Fruit fly (Drosophila melanogaster): ENCODE data around the gene sens-2.

sens-2 gene

dm6 chr2L:6794956-6795522, 26.7 kb upstream of the sens-2 start (continued):
- TF ChIP-seq zen (tag; optimal IDR thresholded peaks at IDR 0.05) (no peak), sens (GFP tag) (peak; percentile 80), CG7556 (GFP tag; optimal IDR thresholded peaks at IDR 0.05) (peak; percentile 37), Lpt (GFP tag; optimal IDR thresholded peaks at IDR 0.05) (no peak), Sox102F (GFP tag; optimal IDR thresholded peaks at IDR 0.05) (peak; percentile 32), CG12942 (GFP tag; optimal IDR thresholded peaks at IDR 0.05) (no peak), CG16863 (GFP tag; optimal IDR thresholded peaks at IDR 0.05) (peak; percentile 46), CG4854 (GFP tag; optimal IDR thresholded peaks at IDR 0.05) (no peak), CG12391 (tag; optimal IDR thresholded peaks at IDR 0.05) (no peak), Awh (GFP tag; IDR thresholded peaks at IDR 0.05) (0 out of 2 replicates have a peak, but pooled peaks have one; percentile 17), Fer3 (tag; optimal IDR thresholded peaks at IDR 0.05) (peak; percentile 13), gsb (GFP tag; IDR thresholded peaks at IDR 0.05) (no peak), HLH4C (GFP tag; IDR thresholded peaks at IDR 0.05; ENCODE audit: partially characterized antibody) (no peak), CG12299 (tag; optimal IDR thresholded peaks at IDR 0.05) (no peak), CG2116 (GFP tag; optimal IDR thresholded peaks at IDR 0.05) (no peak), Sox100B (GFP tag; optimal IDR thresholded peaks at IDR 0.05) (peak; percentile 1), Hr51 (GFP tag; optimal IDR thresholded peaks at IDR 0.05) (peak in 1 of 2 experiments; percentile 29), nerfin-1 (tag; optimal IDR thresholded peaks at IDR 0.05) (peak; percentile 99), PHDP (tag; optimal IDR thresholded peaks at IDR 0.05) (no peak), CG32767 (GFP tag; IDR thresholded peaks at IDR 0.05) (peak; percentile 54; the same call in 1 of the 2 replicates), insv (GFP tag; optimal IDR thresholded peaks at IDR 0.05) (no peak), phol (tag; optimal IDR thresholded peaks at IDR 0.05) (peak; percentile 24), HmgZ (tag; optimal IDR thresholded peaks at IDR 0.05) (no peak), CG16779 (GFP tag; IDR thresholded peaks at IDR 0.05) (no peak), CG10959 (GFP tag; IDR thresholded peaks at IDR 0.05) (no peak), gro (GFP tag; optimal IDR thresholded peaks at IDR 0.05) (no peak), CG12659 (GFP tag; optimal IDR thresholded peaks at IDR 0.05) (peak; percentile 15), CG11085 (GFP tag; IDR thresholded peaks at IDR 0.05) (no peak), CG17385 (GFP tag; optimal IDR thresholded peaks at IDR 0.05) (no peak), chif (GFP tag; optimal IDR thresholded peaks at IDR 0.05) (peak in 1 of 2 experiments; percentile 31), Blimp-1 (GFP tag; optimal IDR thresholded peaks at IDR 0.05) (peak; percentile 5), CG7839 (tag; optimal IDR thresholded peaks at IDR 0.05) (peak; percentile 32), CG2678 (tag; optimal IDR thresholded peaks at IDR 0.05) (peak; percentile 28), CG12769 (tag; optimal IDR thresholded peaks at IDR 0.05) (no peak), CG6254 (GFP tag; optimal IDR thresholded peaks at IDR 0.05) (no peak), crc (GFP tag; optimal IDR thresholded peaks at IDR 0.05) (no peak), Aef1 (GFP tag; IDR thresholded peaks at IDR 0.05) (no peak), CG15073 (GFP tag; optimal IDR thresholded peaks at IDR 0.05) (no peak), CG32772 (GFP tag; IDR thresholded peaks at IDR 0.05) (peak; percentile 42; the same call in 1 of the 2 replicates), CG7928 (GFP tag; optimal IDR thresholded peaks at IDR 0.05) (no peak), Drgx (GFP tag; IDR thresholded peaks at IDR 0.05) (no peak), dati (GFP tag; IDR thresholded peaks at IDR 0.05) (no peak), CG4328 (GFP tag; optimal IDR thresholded peaks at IDR 0.05) (peak; percentile 13), nmo (GFP tag; optimal IDR thresholded peaks at IDR 0.05) (peak; percentile 35), CG11723 (GFP tag; optimal IDR thresholded peaks at IDR 0.05) (no peak), CG18476 (GFP tag; optimal IDR thresholded peaks at IDR 0.05) (no peak), cg (GFP tag; optimal IDR thresholded peaks at IDR 0.05) (no peak), Elba2 (GFP tag; optimal IDR thresholded peaks at IDR 0.05) (no peak), Meics (GFP tag; optimal IDR thresholded peaks at IDR 0.05) (peak; percentile 56), Xbp1 (GFP tag; optimal IDR thresholded peaks at IDR 0.05) (peak; percentile 51)

Measured in whole organism, embryonic.